Worm (Caenorhabditis elegans): ENCODE measurements around the gene far-7.

The far-7 gene

ce11 chrII:323048-323776 lies 3.6 kb downstream of the far-7 start, which contains the start of gene K01A2.10 (continued):
- no peak for TF ChIP-seq nhr-237 (tag; optimal IDR thresholded peaks at IDR 0.05)
- TF ChIP-seq nhr-10 (tag; optimal IDR thresholded peaks at IDR 0.05): no peak
- peak in 1 of 2 experiments; percentile 59 for TF ChIP-seq lsy-2 (tag; optimal IDR thresholded peaks at IDR 0.05)
- no peak for TF ChIP-seq R02D3.7 (tag; optimal IDR thresholded peaks at IDR 0.05)
- peak; percentile 26 for TF ChIP-seq nhr-6 (tag; optimal IDR thresholded peaks at IDR 0.05)
- no peak for TF ChIP-seq nhr-12 (tag; optimal IDR thresholded peaks at IDR 0.05)
- no peak for TF ChIP-seq lin-39 (tag; optimal IDR thresholded peaks at IDR 0.05)
- TF ChIP-seq dmd-4 (tag; optimal IDR thresholded peaks at IDR 0.05): no peak
- no peak for TF ChIP-seq Y55F3AM.14 (GFP tag; optimal IDR thresholded peaks at IDR 0.05)
- no peak for TF ChIP-seq unc-39 (tag; optimal IDR thresholded peaks at IDR 0.05)
- no peak for TF ChIP-seq ZK546.5 (tag; optimal IDR thresholded peaks at IDR 0.05)
- no peak for TF ChIP-seq elt-1 (tag; optimal IDR thresholded peaks at IDR 0.05)
- no peak for TF ChIP-seq nhr-23 (tag; optimal IDR thresholded peaks at IDR 0.05)
- TF ChIP-seq F13H6.1 (tag; optimal IDR thresholded peaks at IDR 0.05): peak; percentile 32
- TF ChIP-seq sma-9 (GFP tag; optimal IDR thresholded peaks at IDR 0.05): peak; percentile 38
- no peak for TF ChIP-seq sma-9 (tag; optimal IDR thresholded peaks at IDR 0.05)
- TF ChIP-seq gmeb-1 (tag; optimal IDR thresholded peaks at IDR 0.05): no peak
- no peak for TF ChIP-seq skn-1 (tag; optimal IDR thresholded peaks at IDR 0.05)

- TF ChIP-seq ztf-1 (GFP tag; conservative IDR thresholded peaks at IDR 0.05) (no peak), nhr-129 (tag; optimal IDR thresholded peaks at IDR 0.05) (peak; percentile 34)
Observed at ce11 chrII:325639-326350, 6.2 kb downstream of the far-7 start, which contains the start of gene sgcb-1. TSS of gene sgcb-1 (plus strand) at chrII:326300.

- TF ChIP-seq snpc-4 (tag; optimal IDR thresholded peaks at IDR 0.05) (no peak), alr-1 (tag; optimal IDR thresholded peaks at IDR 0.05) (no peak), nhr-12 (tag; optimal IDR thresholded peaks at IDR 0.05) (no peak), crh-2 (tag; optimal IDR thresholded peaks at IDR 0.05) (no peak), nhr-21 (tag; optimal IDR thresholded peaks at IDR 0.05) (no peak), blmp-1 (tag; optimal IDR thresholded peaks at IDR 0.05; ENCODE audit: insufficient read depth) (no peak), nhr-23 (tag; optimal IDR thresholded peaks at IDR 0.05) (no peak), fos-1 (tag; optimal IDR thresholded peaks at IDR 0.05) (no peak), unc-62 (GFP tag; optimal IDR thresholded peaks at IDR 0.05) (no peak)
Observed at ce11 chrII:332419-332818, 12.8 kb downstream of the far-7 start, which contains the start of gene cbn-1. TSS of gene cbn-1 (minus strand) at chrII:332519.

- TF ChIP-seq blmp-1 (tag; optimal IDR thresholded peaks at IDR 0.05; ENCODE audit: insufficient read depth) (no peak), fos-1 (tag; optimal IDR thresholded peaks at IDR 0.05) (peak; percentile 18)
Observed at ce11 chrII:333853-334449, 14.4 kb downstream of the far-7 start.

ce11 chrII:334828-335227 lies 15.2 kb downstream of the far-7 start:
- TF ChIP-seq nhr-11 (tag; optimal IDR thresholded peaks at IDR 0.05): no peak
- TF ChIP-seq nhr-21 (tag; optimal IDR thresholded peaks at IDR 0.05): peak; percentile 23

ce11 chrII:337233-337832 lies 17.7 kb downstream of the far-7 start, which contains the start of gene cpn-2:
TSS of gene cpn-2 (plus strand) at chrII:337782.
- no peak for TF ChIP-seq C34F6.9 (tag; optimal IDR thresholded peaks at IDR 0.05)
- TF ChIP-seq nhr-237 (tag; optimal IDR thresholded peaks at IDR 0.05): no peak
- TF ChIP-seq nhr-23 (tag; optimal IDR thresholded peaks at IDR 0.05): no peak
- no peak for TF ChIP-seq Y55F3AM.14 (GFP tag; optimal IDR thresholded peaks at IDR 0.05)
- no peak for TF ChIP-seq sma-9 (GFP tag; optimal IDR thresholded peaks at IDR 0.05)
- TF ChIP-seq sma-9 (tag; optimal IDR thresholded peaks at IDR 0.05): no peak
- TF ChIP-seq snpc-4 (tag; optimal IDR thresholded peaks at IDR 0.05): no peak
- no peak for TF ChIP-seq mab-5 (tag; optimal IDR thresholded peaks at IDR 0.05)
- no peak for TF ChIP-seq nhr-6 (tag; optimal IDR thresholded peaks at IDR 0.05)
- TF ChIP-seq sma-3 (GFP tag; optimal IDR thresholded peaks at IDR 0.05): no peak
- no peak for TF ChIP-seq nhr-129 (tag; optimal IDR thresholded peaks at IDR 0.05)
- no peak for TF ChIP-seq crh-2 (tag; optimal IDR thresholded peaks at IDR 0.05)
- TF ChIP-seq gmeb-1 (tag; optimal IDR thresholded peaks at IDR 0.05): no peak

Measured in whole organism, L2 larva.